Worm (Caenorhabditis elegans): ENCODE data around the gene T09F3.5.

Gene T09F3.5

ce11 chrII:10382247-10382646 is 14.4 kb upstream of the T09F3.5 start:
- TF ChIP-seq dao-5 (tag; optimal IDR thresholded peaks at IDR 0.05) (no peak), W03F9.2 (tag; optimal IDR thresholded peaks at IDR 0.05) (no peak), him-1 (tag; optimal IDR thresholded peaks at IDR 0.05) (no peak)

ce11 chrII:10384680-10385383 is 11.8 kb upstream of the T09F3.5 start, which contains the start of gene ztf-27:
TSS of gene ztf-27 (plus strand) at chrII:10385333.
- no peak for TF ChIP-seq dao-5 (tag; optimal IDR thresholded peaks at IDR 0.05)
- no peak for TF ChIP-seq him-1 (tag; optimal IDR thresholded peaks at IDR 0.05)
- no peak for TF ChIP-seq W03F9.2 (tag; optimal IDR thresholded peaks at IDR 0.05)

- TF ChIP-seq dao-5 (tag; optimal IDR thresholded peaks at IDR 0.05) (no peak), W03F9.2 (tag; optimal IDR thresholded peaks at IDR 0.05) (peak; percentile 79), him-1 (tag; optimal IDR thresholded peaks at IDR 0.05) (peak; percentile 44)
Measured at ce11 chrII:10388041-10388706, 8.5 kb upstream of the T09F3.5 start.

ce11 chrII:10389038-10389437 is 7.6 kb upstream of the T09F3.5 start:
- TF ChIP-seq W03F9.2 (tag; optimal IDR thresholded peaks at IDR 0.05) (peak; percentile 5), him-1 (tag; optimal IDR thresholded peaks at IDR 0.05) (no peak), dao-5 (tag; optimal IDR thresholded peaks at IDR 0.05) (no peak)

- TF ChIP-seq W03F9.2 (tag; optimal IDR thresholded peaks at IDR 0.05) (no peak), him-1 (tag; optimal IDR thresholded peaks at IDR 0.05) (no peak), dao-5 (tag; optimal IDR thresholded peaks at IDR 0.05) (no peak)
Measured at ce11 chrII:10389776-10390175, 6.9 kb upstream of the T09F3.5 start.

- TF ChIP-seq dao-5 (tag; optimal IDR thresholded peaks at IDR 0.05) (no peak), W03F9.2 (tag; optimal IDR thresholded peaks at IDR 0.05) (no peak), him-1 (tag; optimal IDR thresholded peaks at IDR 0.05) (no peak)
Measured at ce11 chrII:10390250-10390821, 6.3 kb upstream of the T09F3.5 start.

- TF ChIP-seq dao-5 (tag; optimal IDR thresholded peaks at IDR 0.05) (no peak), W03F9.2 (tag; optimal IDR thresholded peaks at IDR 0.05) (no peak), him-1 (tag; optimal IDR thresholded peaks at IDR 0.05) (no peak)
Measured at ce11 chrII:10390854-10391253, 5.8 kb upstream of the T09F3.5 start, which contains the start of the genes T09F3.2 and T09F3.7. TSS of gene T09F3.2 (plus strand) at chrII:10391154. TSS of gene T09F3.7 (plus strand) at chrII:10391168.

ce11 chrII:10393282-10394179 is 3.1 kb upstream of the T09F3.5 start, which contains the start of gene gpd-1:
TSS of gene gpd-1 (plus strand) at chrII:10394129.
- TF ChIP-seq him-1 (tag; optimal IDR thresholded peaks at IDR 0.05) (no peak), dao-5 (tag; optimal IDR thresholded peaks at IDR 0.05) (no peak), W03F9.2 (tag; optimal IDR thresholded peaks at IDR 0.05) (no peak)

- TF ChIP-seq W03F9.2 (tag; optimal IDR thresholded peaks at IDR 0.05): peak; percentile 67
- TF ChIP-seq dao-5 (tag; optimal IDR thresholded peaks at IDR 0.05): peak; percentile 15
- no peak for TF ChIP-seq him-1 (tag; optimal IDR thresholded peaks at IDR 0.05)
Measured at ce11 chrII:10395303-10395757, 1.3 kb upstream of the T09F3.5 start, which contains the start of gene T09F3.4. TSS of gene T09F3.4 (plus strand) at chrII:10395707.

ce11 chrII:10402991-10403390 is 6.3 kb downstream of the T09F3.5 start:
- TF ChIP-seq him-1 (tag; optimal IDR thresholded peaks at IDR 0.05) (no peak), W03F9.2 (tag; optimal IDR thresholded peaks at IDR 0.05) (no peak), dao-5 (tag; optimal IDR thresholded peaks at IDR 0.05) (no peak)

ce11 chrII:10410989-10411388 is 14.3 kb downstream of the T09F3.5 start, which contains the start of gene E04D5.5:
TSS of gene E04D5.5 (plus strand) at chrII:10411289.
- no peak for TF ChIP-seq dao-5 (tag; optimal IDR thresholded peaks at IDR 0.05)
- no peak for TF ChIP-seq W03F9.2 (tag; optimal IDR thresholded peaks at IDR 0.05)
- TF ChIP-seq him-1 (tag; optimal IDR thresholded peaks at IDR 0.05): no peak

ce11 chrII:10416332-10416863 is 19.7 kb downstream of the T09F3.5 start, which contains the start of gene eif-2A:
TSS of gene eif-2A (plus strand) at chrII:10416800.
- peak; percentile 15 for TF ChIP-seq W03F9.2 (tag; optimal IDR thresholded peaks at IDR 0.05)
- no peak for TF ChIP-seq him-1 (tag; optimal IDR thresholded peaks at IDR 0.05)
- TF ChIP-seq dao-5 (tag; optimal IDR thresholded peaks at IDR 0.05): no peak

Data from whole organism, L4/young adult.